Fruit fly (Drosophila melanogaster) whole organism, embryonic: ENCODE data around the gene CG7945.

Experiments used
- Asciz ChIP-seq: fragments of 200-800 bp; sonication (Bioruptor generic); optimal IDR thresholded peaks from 2 replicates; lab custom pipeline; 2017; ENCODE audit warnings: missing biosample characterization, mild to moderate bottlenecking, missing genetic modification characterization, missing genetic modification reagents
- CG10462 ChIP-seq: fragments of 200-800 bp; sonication (Bioruptor generic); optimal IDR thresholded peaks from 2 replicates; lab custom pipeline; 2016; ENCODE audit warnings: missing biosample characterization, missing genetic modification characterization
- CG10959 ChIP-seq: fragments of 200-800 bp; sonication (Bioruptor generic); IDR thresholded peaks from 2 replicates; pipeline ENCODE4 v1.3.6; 2022; ENCODE audit warnings: missing biosample characterization, missing genetic modification characterization
- CG12942 ChIP-seq: fragments of 200-800 bp; sonication (Bioruptor generic); optimal IDR thresholded peaks from 3 replicates; lab custom pipeline; 2016; ENCODE audit warnings: missing biosample characterization, missing genetic modification characterization
- CG14965 ChIP-seq: fragments of 200-800 bp; sonication (Bioruptor generic); optimal IDR thresholded peaks from 2 replicates; lab custom pipeline; 2016; ENCODE audit warnings: missing biosample characterization, missing genetic modification characterization, borderline replicate concordance
- CG16815 ChIP-seq: fragments of 200-800 bp; sonication (Bioruptor generic); optimal IDR thresholded peaks from 3 replicates; lab custom pipeline; 2017; ENCODE audit warnings: missing biosample characterization, mild to moderate bottlenecking, missing genetic modification characterization
- CG17328 ChIP-seq: fragments of 200-800 bp; sonication (Bioruptor generic); IDR thresholded peaks from 2 replicates; pipeline ENCODE4 v1.3.6; 2022; ENCODE audit warnings: missing biosample characterization, missing genetic modification characterization
- CG17359 ChIP-seq: fragments of 200-800 bp; sonication (Bioruptor generic); optimal IDR thresholded peaks from 3 replicates; lab custom pipeline; 2018; ENCODE audit warnings: missing biosample characterization, mild to moderate bottlenecking, missing genetic modification characterization, moderate library complexity
- CG18476 ChIP-seq: fragments of 200-800 bp; sonication (Bioruptor generic); optimal IDR thresholded peaks from 2 replicates; lab custom pipeline; 2016; ENCODE audit warnings: missing biosample characterization, mild to moderate bottlenecking, missing genetic modification characterization
- CG18599 ChIP-seq: fragments of 200-800 bp; sonication (Bioruptor generic); optimal IDR thresholded peaks from 3 replicates; lab custom pipeline; 2017; ENCODE audit warnings: missing biosample characterization, missing genetic modification characterization, mild to moderate bottlenecking, moderate library complexity, missing genetic modification reagents
- CG2116 ChIP-seq: fragments of 200-800 bp; sonication (Bioruptor generic); optimal IDR thresholded peaks from 3 replicates; lab custom pipeline; 2018; ENCODE audit warnings: missing biosample characterization, mild to moderate bottlenecking, missing genetic modification characterization
- CG32772 ChIP-seq: fragments of 200-800 bp; sonication (Bioruptor generic); IDR thresholded peaks from 2 replicates; pipeline ENCODE4 v1.3.6; 2022; ENCODE audit warnings: missing biosample characterization, missing genetic modification characterization
- CG33557 ChIP-seq: fragments of 200-800 bp; sonication (Bioruptor generic); optimal IDR thresholded peaks from 2 replicates; lab custom pipeline; 2019; ENCODE audit warnings: missing biosample characterization, mild to moderate bottlenecking, missing genetic modification characterization, moderate library complexity
- CG4617 ChIP-seq: fragments of 200-800 bp; sonication (Bioruptor generic); optimal IDR thresholded peaks from 3 replicates; lab custom pipeline; 2016; ENCODE audit warnings: missing biosample characterization, missing genetic modification characterization, borderline replicate concordance
- CG4707 ChIP-seq: fragments of 200-800 bp; sonication (Bioruptor generic); optimal IDR thresholded peaks from 2 replicates; lab custom pipeline; 2018; ENCODE audit warnings: missing biosample characterization, mild to moderate bottlenecking, missing genetic modification characterization, moderate library complexity
- CG5245 ChIP-seq: fragments of 200-800 bp; sonication (Bioruptor generic); optimal IDR thresholded peaks from 3 replicates; lab custom pipeline; 2016; ENCODE audit warnings: missing biosample characterization, missing genetic modification characterization
- CG7745 ChIP-seq: fragments of 200-800 bp; sonication (Bioruptor generic); optimal IDR thresholded peaks from 2 replicates; lab custom pipeline; 2018; ENCODE audit warnings: missing biosample characterization, mild to moderate bottlenecking, missing genetic modification characterization, moderate library complexity
- CG7963 ChIP-seq: fragments of 200-800 bp; sonication (Bioruptor generic); IDR thresholded peaks from 3 replicates; pipeline ENCODE4 v1.3.6; 2022; ENCODE audit warnings: missing biosample characterization, missing genetic modification characterization; ENCODE audit not compliant: partially characterized antibody
- CG8281 ChIP-seq: fragments of 200-800 bp; sonication (Bioruptor generic); optimal IDR thresholded peaks from 2 replicates; lab custom pipeline; 2018; ENCODE audit warnings: missing biosample characterization, mild to moderate bottlenecking, missing genetic modification characterization, moderate library complexity
- CG8765 ChIP-seq: fragments of 200-800 bp; sonication (Bioruptor generic); IDR thresholded peaks from 2 replicates; pipeline ENCODE4 v1.3.6; 2022; ENCODE audit warnings: missing biosample characterization, missing genetic modification characterization
- CG8944 ChIP-seq: fragments of 200-800 bp; sonication (Bioruptor generic); optimal IDR thresholded peaks from 3 replicates; lab custom pipeline; 2016; ENCODE audit warnings: missing biosample characterization, missing genetic modification characterization
- Ets65A ChIP-seq: fragments of 200-800 bp; sonication (Bioruptor generic); peaks from one replicate; lab custom pipeline; 2016; ENCODE audit warnings: missing biosample characterization, missing genetic modification characterization
- Gug ChIP-seq: fragments of 200-800 bp; sonication (Bioruptor generic); IDR thresholded peaks from 4 replicates; pipeline ENCODE4 v1.3.6; 2022; ENCODE audit warnings: missing biosample characterization, missing genetic modification characterization
- HLH3B ChIP-seq: fragments of 200-800 bp; sonication (Bioruptor generic); IDR thresholded peaks from 2 replicates; pipeline ENCODE4 v1.3.6; 2022; ENCODE audit warnings: missing biosample characterization, missing genetic modification characterization
- HLH4C ChIP-seq: fragments of 200-800 bp; sonication (Bioruptor generic); IDR thresholded peaks from 3 replicates; pipeline ENCODE4 v1.3.6; 2022; ENCODE audit warnings: missing biosample characterization, missing genetic modification characterization; ENCODE audit not compliant: partially characterized antibody
- Hr39 ChIP-seq: fragments of >200 bp; optimal IDR thresholded peaks from 2 replicates; lab custom pipeline; 2017
- Mrtf ChIP-seq: fragments of 200-800 bp; sonication (Bioruptor generic); IDR thresholded peaks from 3 replicates; pipeline ENCODE4 v1.3.6; 2022; ENCODE audit warnings: missing biosample characterization, missing genetic modification characterization
- Oli ChIP-seq: fragments of 200-800 bp; sonication (Bioruptor generic); optimal IDR thresholded peaks from 2 replicates; lab custom pipeline; 2018; ENCODE audit warnings: missing biosample characterization, mild to moderate bottlenecking, missing genetic modification characterization, moderate library complexity
- Ptx1 ChIP-seq: fragments of 200-800 bp; sonication (Bioruptor generic); IDR thresholded peaks from 2 replicates; pipeline ENCODE4 v1.3.6; 2022; ENCODE audit warnings: missing biosample characterization, missing genetic modification characterization
- Sox100B ChIP-seq: fragments of 200-800 bp; sonication (Bioruptor generic); optimal IDR thresholded peaks from 3 replicates; lab custom pipeline; 2018; ENCODE audit warnings: missing biosample characterization, mild to moderate bottlenecking, missing genetic modification characterization
- Spps ChIP-seq: fragments of 200-800 bp; sonication (Bioruptor generic); optimal IDR thresholded peaks from 2 replicates; lab custom pipeline; 2018; ENCODE audit warnings: missing biosample characterization, mild to moderate bottlenecking, missing genetic modification characterization
- abd-A ChIP-seq: fragments of 200-800 bp; sonication (Bioruptor generic); optimal IDR thresholded peaks from 3 replicates; lab custom pipeline; 2019; ENCODE audit warnings: missing biosample characterization, mild to moderate bottlenecking, missing genetic modification characterization, moderate library complexity
- ara ChIP-seq: fragments of 200-800 bp; sonication (Bioruptor generic); IDR thresholded peaks from 2 replicates; pipeline ENCODE4 v1.3.6; 2022; ENCODE audit warnings: missing biosample characterization, missing genetic modification characterization
- cas ChIP-seq: fragments of 200-800 bp; sonication (Bioruptor generic); IDR thresholded peaks from 2 replicates; pipeline ENCODE4 v1.3.6; 2022; ENCODE audit warnings: missing biosample characterization, missing genetic modification characterization
- corto ChIP-seq: fragments of 200-800 bp; sonication (Bioruptor generic); optimal IDR thresholded peaks from 2 replicates; lab custom pipeline; 2016; ENCODE audit warnings: missing biosample characterization, mild to moderate bottlenecking, missing genetic modification characterization, moderate library complexity
- fd64A ChIP-seq: fragments of 200-800 bp; sonication (Bioruptor generic); optimal IDR thresholded peaks from 3 replicates; lab custom pipeline; 2018; ENCODE audit warnings: missing biosample characterization, mild to moderate bottlenecking, missing genetic modification characterization
- gem ChIP-seq: fragments of 200-800 bp; sonication (Bioruptor generic); optimal IDR thresholded peaks from 2 replicates; lab custom pipeline; 2019; ENCODE audit warnings: missing biosample characterization, mild to moderate bottlenecking, missing genetic modification characterization, moderate library complexity
- her ChIP-seq: fragments of 200-800 bp; sonication (Bioruptor generic); optimal IDR thresholded peaks from 2 replicates; lab custom pipeline; 2016; ENCODE audit warnings: missing biosample characterization, missing genetic modification characterization
- insv ChIP-seq, 2 experiments: fragments of 200-800 bp; sonication (Bioruptor generic); optimal IDR thresholded peaks; 3 replicates each; lab custom pipeline; 2016 to 2018; ENCODE audit warnings: missing biosample characterization in 2 of 2, missing genetic modification characterization in 2 of 2
- inv ChIP-seq: fragments of 200-800 bp; sonication (Bioruptor generic); IDR thresholded peaks from 2 replicates; pipeline ENCODE4 v1.3.6; 2022; ENCODE audit warnings: missing biosample characterization, missing genetic modification characterization; ENCODE audit not compliant: partially characterized antibody
- jing ChIP-seq: fragments of 200-800 bp; sonication (Bioruptor generic); optimal IDR thresholded peaks from 2 replicates; lab custom pipeline; 2018; ENCODE audit warnings: missing biosample characterization, mild to moderate bottlenecking, missing genetic modification characterization
- ken ChIP-seq: fragments of 200-800 bp; sonication (Bioruptor generic); IDR thresholded peaks from 3 replicates; pipeline ENCODE4 v1.3.6; 2022; ENCODE audit warnings: missing biosample characterization, missing genetic modification characterization
- org-1 ChIP-seq: fragments of 200-800 bp; sonication (Bioruptor generic); optimal IDR thresholded peaks from 2 replicates; lab custom pipeline; 2017; ENCODE audit warnings: missing biosample characterization, missing genetic modification characterization
- p53 ChIP-seq: fragments of 200-800 bp; sonication (Bioruptor generic); optimal IDR thresholded peaks from 2 replicates; lab custom pipeline; 2016; ENCODE audit warnings: missing biosample characterization, missing genetic modification characterization
- pum ChIP-seq: fragments of 200-800 bp; sonication (Bioruptor generic); optimal IDR thresholded peaks from 2 replicates; lab custom pipeline; 2016; ENCODE audit warnings: missing biosample characterization, missing genetic modification characterization
- tna ChIP-seq: fragments of 200-800 bp; sonication (Bioruptor generic); IDR thresholded peaks from 2 replicates; pipeline ENCODE4 v1.3.6; 2022; ENCODE audit warnings: missing biosample characterization, missing genetic modification characterization; ENCODE audit not compliant: partially characterized antibody
- twi ChIP-seq: fragments of 200-800 bp; optimal IDR thresholded peaks from 2 replicates; lab custom pipeline; 2019; ENCODE audit warnings: missing biosample characterization, mild to moderate bottlenecking, missing genetic modification characterization, moderate library complexity
- unc-4 ChIP-seq: fragments of 200-800 bp; sonication (Bioruptor generic); IDR thresholded peaks from 2 replicates; pipeline ENCODE4 v1.3.6; 2022; ENCODE audit warnings: missing biosample characterization, missing genetic modification characterization; ENCODE audit not compliant: partially characterized antibody
- z ChIP-seq: fragments of 200-800 bp; sonication (Bioruptor generic); IDR thresholded peaks from 3 replicates; pipeline ENCODE4 v1.3.6; 2022; ENCODE audit warnings: missing biosample characterization, missing genetic modification characterization

CG7945 gene

DNA sequence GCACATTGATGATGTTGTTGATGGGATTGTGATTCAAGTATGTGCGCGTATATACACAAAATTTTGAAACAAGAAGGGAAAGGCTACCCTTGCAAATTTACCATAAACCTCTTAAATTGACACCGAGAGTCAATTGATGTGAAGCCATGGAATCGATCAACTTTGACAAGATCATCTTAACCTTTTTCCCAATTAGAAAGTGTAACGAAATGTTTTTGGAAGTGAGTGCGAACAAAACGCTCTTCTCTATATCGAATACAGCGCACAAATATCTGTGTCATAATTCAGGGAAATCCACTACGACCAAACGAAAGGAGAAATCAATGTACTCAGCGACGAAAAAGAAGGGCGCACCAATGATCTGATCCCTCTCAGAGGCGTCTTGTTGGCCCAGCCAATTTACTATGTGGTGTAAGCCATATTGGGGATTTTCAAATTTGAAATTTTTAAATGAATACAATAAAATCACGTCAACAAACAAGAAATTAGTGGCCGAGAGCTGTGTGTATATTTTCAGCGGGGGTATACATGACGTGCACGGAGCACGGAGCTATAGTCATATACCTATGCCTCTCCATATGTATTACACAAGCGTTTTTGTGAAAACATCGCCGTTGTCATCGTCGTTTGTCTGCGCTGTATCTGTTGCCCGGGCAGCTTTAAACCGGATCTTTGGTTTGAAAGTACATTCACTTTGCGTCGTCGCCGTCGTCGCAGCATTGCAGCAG lies 9.6 kb upstream of the CG7945 start (continued):
- no peak for TF ChIP-seq Mrtf
- peak; percentile 34 for TF ChIP-seq Spps
- no peak for TF ChIP-seq unc-4 (GFP tag; lab: Robert Waterston, UW)
- 0 out of 2 replicates have a peak, but pooled peaks have one; percentile 4 for TF ChIP-seq CG32772
- TF ChIP-seq Gug (GFP tag; lab: Robert Waterston, UW) = 0 out of 4 replicates have a peak, but pooled peaks have one; percentile 25
- TF ChIP-seq p53 (GFP tag; lab: Kevin White, UChicago) = no peak
- TF ChIP-seq CG7745 = no peak
- no peak for TF ChIP-seq CG5245 (GFP tag; lab: Kevin White, UChicago)
- no peak for TF ChIP-seq insv (GFP tag; optimal IDR thresholded peaks at IDR 0.05; lab: Kevin White, UChicago)
- TF ChIP-seq CG33557 (GFP tag; lab: Kevin White, UChicago) = peak; percentile 34
- TF ChIP-seq org-1 (GFP tag; lab: Kevin White, UChicago) = peak; percentile 8
- TF ChIP-seq CG8765 (GFP tag; lab: Robert Waterston, UW) = no peak
- TF ChIP-seq corto (GFP tag; lab: Kevin White, UChicago) = peak; percentile 3
- TF ChIP-seq ken = peak; percentile 35; the same call in 1 of the 3 replicates
- peak; percentile 20; the same call in 1 of the 2 replicates for TF ChIP-seq CG17328 (GFP tag; lab: Robert Waterston, UW)
- no peak for TF ChIP-seq tna
- peak; percentile 34 for TF ChIP-seq her (GFP tag; lab: Kevin White, UChicago)
- TF ChIP-seq CG4707 (GFP tag; lab: Kevin White, UChicago) = peak; percentile 24
- TF ChIP-seq CG4617 (GFP tag; lab: Kevin White, UChicago) = no peak
- no peak for TF ChIP-seq HLH4C (GFP tag; lab: Robert Waterston, UW)
- TF ChIP-seq CG7963 = no peak
- TF ChIP-seq CG18476 (GFP tag; lab: Kevin White, UChicago) = no peak
- no peak for TF ChIP-seq z (GFP tag; lab: Robert Waterston, UW)
- peak; percentile 19 for TF ChIP-seq pum (GFP tag; lab: Kevin White, UChicago)
- peak; percentile 26 for TF ChIP-seq Oli (tag; lab: Kevin White, UChicago)
- no peak for TF ChIP-seq jing (GFP tag; lab: Kevin White, UChicago)
- TF ChIP-seq CG16815 (GFP tag; lab: Kevin White, UChicago) = no peak
- peak; percentile 57 for TF ChIP-seq HLH3B
- no peak for TF ChIP-seq CG14965 (GFP tag; lab: Kevin White, UChicago)
- peak; percentile 42 for TF ChIP-seq fd64A (GFP tag; lab: Kevin White, UChicago)
- TF ChIP-seq Hr39 = no peak
- peak; percentile 28 for TF ChIP-seq Sox100B (GFP tag; lab: Kevin White, UChicago)
- TF ChIP-seq CG2116 = no peak
- TF ChIP-seq CG10462 = no peak
- TF ChIP-seq CG17359 = peak; percentile 57
- TF ChIP-seq abd-A (tag; lab: Kevin White, UChicago) = peak; percentile 62
- TF ChIP-seq ara = peak; percentile 59
- TF ChIP-seq CG8944 (GFP tag; lab: Kevin White, UChicago) = peak; percentile 40
- peak; percentile 35 for TF ChIP-seq CG18599
- TF ChIP-seq inv (GFP tag; lab: Robert Waterston, UW) = no peak
- TF ChIP-seq Ptx1 (GFP tag; lab: Robert Waterston, UW) = peak; percentile 36; the same call in 1 of the 2 replicates
- TF ChIP-seq gem (tag; lab: Kevin White, UChicago) = peak; percentile 45
- TF ChIP-seq Asciz (GFP tag; lab: Kevin White, UChicago) = peak; percentile 30
- TF ChIP-seq CG12942 = no peak
- peak; percentile 85 for TF ChIP-seq Ets65A (GFP tag; lab: Kevin White, UChicago)
- TF ChIP-seq cas (GFP tag; lab: Robert Waterston, UW) = 0 out of 2 replicates have a peak, but pooled peaks have one; percentile 5
- peak; percentile 11 for TF ChIP-seq CG8281 (tag; lab: Kevin White, UChicago)
- TF ChIP-seq twi (tag; lab: Kevin White, UChicago) = no peak
- TF ChIP-seq CG10959 (GFP tag; lab: Robert Waterston, UW) = no peak
